Fruit fly (Drosophila melanogaster) whole organism, prepupa: ENCODE measurements around the gene CG7182.
A peak's percentile ranks its signal among the peaks of the same experiment; 100 is the strongest.

ENCODE experiments used
- Blimp-1 ChIP-seq: fragments of 200-800 bp; sonication (Bioruptor generic); optimal IDR thresholded peaks from 3 replicates; lab custom pipeline; 2017; ENCODE audit warnings: missing biosample characterization, missing genetic modification characterization, mild to moderate bottlenecking, moderate library complexity, missing genetic modification reagents
- CG10631 ChIP-seq: fragments of 200-800 bp; sonication (Bioruptor generic); optimal IDR thresholded peaks from 2 replicates; lab custom pipeline; 2016; ENCODE audit warnings: missing biosample characterization, missing genetic modification characterization
- CG10669 ChIP-seq: fragments of 200-800 bp; sonication (Bioruptor generic); optimal IDR thresholded peaks from 3 replicates; lab custom pipeline; 2018; ENCODE audit warnings: missing biosample characterization, mild to moderate bottlenecking, missing genetic modification characterization, moderate library complexity
- CG11762 ChIP-seq: fragments of 200-800 bp; sonication (Bioruptor generic); optimal IDR thresholded peaks from 3 replicates; lab custom pipeline; 2016; ENCODE audit warnings: missing biosample characterization, missing genetic modification characterization; ENCODE audit not compliant: insufficient read depth
- CG11902 ChIP-seq: fragments of 200-800 bp; sonication (Bioruptor generic); optimal IDR thresholded peaks from 3 replicates; lab custom pipeline; 2016; ENCODE audit warnings: missing biosample characterization, missing genetic modification characterization
- CG15336 ChIP-seq: fragments of 200-800 bp; sonication (Bioruptor generic); IDR thresholded peaks from 2 replicates; pipeline ENCODE4 v1.3.6; 2022; ENCODE audit warnings: missing biosample characterization, missing genetic modification characterization
- CG1621 ChIP-seq: fragments of 200-800 bp; sonication (Bioruptor generic); optimal IDR thresholded peaks from 3 replicates; lab custom pipeline; 2018; ENCODE audit warnings: missing biosample characterization, mild to moderate bottlenecking, missing genetic modification characterization
- CG16779 ChIP-seq: fragments of 200-800 bp; sonication (Bioruptor generic); optimal IDR thresholded peaks from 3 replicates; lab custom pipeline; 2017; ENCODE audit warnings: missing biosample characterization, mild to moderate bottlenecking, missing genetic modification characterization
- CG3032 ChIP-seq: fragments of 200-800 bp; optimal IDR thresholded peaks from 2 replicates; lab custom pipeline; 2019; ENCODE audit warnings: missing biosample characterization, mild to moderate bottlenecking, missing genetic modification characterization, moderate library complexity
- CG31627 ChIP-seq: fragments of 200-800 bp; sonication (Bioruptor generic); optimal IDR thresholded peaks from 3 replicates; lab custom pipeline; 2016; ENCODE audit warnings: missing biosample characterization, missing genetic modification characterization
- CG32006 ChIP-seq: fragments of 200-800 bp; sonication (Bioruptor generic); optimal IDR thresholded peaks from 3 replicates; lab custom pipeline; 2017; ENCODE audit warnings: missing biosample characterization, mild to moderate bottlenecking, missing genetic modification characterization
- CG34406 ChIP-seq: fragments of 200-800 bp; sonication (Bioruptor generic); optimal IDR thresholded peaks from 3 replicates; lab custom pipeline; 2016; ENCODE audit warnings: missing biosample characterization, missing genetic modification characterization
- CG3919 ChIP-seq: fragments of 200-800 bp; sonication (Bioruptor generic); optimal IDR thresholded peaks from 3 replicates; lab custom pipeline; 2016; ENCODE audit warnings: missing biosample characterization, missing genetic modification characterization
- CG4318 ChIP-seq: fragments of 200-800 bp; sonication (Bioruptor generic); optimal IDR thresholded peaks from 3 replicates; lab custom pipeline; 2017; ENCODE audit warnings: missing biosample characterization, mild to moderate bottlenecking, missing genetic modification characterization
- CG6163 ChIP-seq: fragments of 200-800 bp; sonication (Bioruptor generic); IDR thresholded peaks from 3 replicates; pipeline ENCODE4 v1.3.6; 2022; ENCODE audit warnings: missing biosample characterization, missing genetic modification characterization
- CG6276 ChIP-seq: fragments of 200-800 bp; sonication (Bioruptor generic); optimal IDR thresholded peaks from 2 replicates; lab custom pipeline; 2017; ENCODE audit warnings: missing biosample characterization, mild to moderate bottlenecking, missing genetic modification characterization
- CG6792 ChIP-seq: fragments of 200-800 bp; sonication (Bioruptor generic); optimal IDR thresholded peaks from 3 replicates; lab custom pipeline; 2016; ENCODE audit warnings: missing biosample characterization, missing genetic modification characterization
- CG6808 ChIP-seq: fragments of 200-800 bp; sonication (Bioruptor generic); optimal IDR thresholded peaks from 3 replicates; lab custom pipeline; 2017; ENCODE audit warnings: missing biosample characterization, missing genetic modification characterization, mild to moderate bottlenecking, moderate library complexity, missing genetic modification reagents
- CG7368 ChIP-seq: fragments of 200-800 bp; sonication (Bioruptor generic); optimal IDR thresholded peaks from 3 replicates; lab custom pipeline; 2016; ENCODE audit warnings: missing biosample characterization, missing genetic modification characterization
- CG8119 ChIP-seq: fragments of 200-800 bp; sonication (Bioruptor generic); IDR thresholded peaks from 3 replicates; pipeline ENCODE4 v1.3.6; 2022; ENCODE audit warnings: missing biosample characterization, missing genetic modification characterization
- CG8319 ChIP-seq: fragments of 200-800 bp; sonication (Bioruptor generic); optimal IDR thresholded peaks from 3 replicates; lab custom pipeline; 2016; ENCODE audit warnings: missing biosample characterization, missing genetic modification characterization
- CG8632 ChIP-seq: fragments of 200-800 bp; sonication (Bioruptor generic); optimal IDR thresholded peaks from 3 replicates; lab custom pipeline; 2016; ENCODE audit warnings: missing biosample characterization, missing genetic modification characterization
- CG9139 ChIP-seq: fragments of 200-800 bp; sonication (Bioruptor generic); optimal IDR thresholded peaks from 3 replicates; lab custom pipeline; 2017; ENCODE audit warnings: missing biosample characterization, mild to moderate bottlenecking, missing genetic modification characterization
- Eip75B ChIP-seq: fragments of 200-800 bp; sonication (Bioruptor generic); optimal IDR thresholded peaks from 3 replicates; lab custom pipeline; 2016; ENCODE audit warnings: missing biosample characterization, missing genetic modification characterization
- Eip78C ChIP-seq: fragments of 200-800 bp; sonication (Bioruptor generic); peaks from one replicate; lab custom pipeline; 2016; ENCODE audit warnings: missing biosample characterization, missing genetic modification characterization
- Eip93F ChIP-seq: fragments of 200-800 bp; sonication (Bioruptor generic); optimal IDR thresholded peaks from 2 replicates; lab custom pipeline; 2016; ENCODE audit warnings: missing biosample characterization, mild to moderate bottlenecking, missing genetic modification characterization
- Ets21C ChIP-seq: fragments of 200-800 bp; sonication (Bioruptor generic); optimal IDR thresholded peaks from 3 replicates; lab custom pipeline; 2016; ENCODE audit warnings: missing biosample characterization, missing genetic modification characterization
- Ets96B ChIP-seq: fragments of 200-800 bp; optimal IDR thresholded peaks from 2 replicates; lab custom pipeline; 2019; ENCODE audit warnings: missing biosample characterization, mild to moderate bottlenecking, missing genetic modification characterization, moderate library complexity
- Gug ChIP-seq: fragments of 200-800 bp; sonication (Bioruptor generic); IDR thresholded peaks from 2 replicates; pipeline ENCODE4 v1.3.6; 2022; ENCODE audit warnings: missing biosample characterization, missing genetic modification characterization
- Hr38 ChIP-seq: sonication (Bioruptor generic); optimal IDR thresholded peaks from 2 replicates; lab custom pipeline; 2016; ENCODE audit warnings: missing biosample characterization, missing genetic modification characterization
- Hr39 ChIP-seq: fragments of 200-800 bp; sonication (Bioruptor generic); optimal IDR thresholded peaks from 2 replicates; lab custom pipeline; 2016; ENCODE audit warnings: missing biosample characterization, missing genetic modification characterization
- Hr4 ChIP-seq: fragments of 200-800 bp; sonication (Bioruptor generic); optimal IDR thresholded peaks from 3 replicates; lab custom pipeline; 2016; ENCODE audit warnings: missing biosample characterization, missing genetic modification characterization
- Lpt ChIP-seq: fragments of 200-800 bp; sonication (Bioruptor generic); optimal IDR thresholded peaks from 3 replicates; lab custom pipeline; 2016; ENCODE audit warnings: missing biosample characterization, missing genetic modification characterization
- Met ChIP-seq: fragments of 200-800 bp; sonication (Bioruptor generic); optimal IDR thresholded peaks from 3 replicates; lab custom pipeline; 2016; ENCODE audit warnings: missing biosample characterization, missing genetic modification characterization
- OdsH ChIP-seq: fragments of 200-800 bp; sonication (Bioruptor generic); optimal IDR thresholded peaks from 3 replicates; lab custom pipeline; 2016; ENCODE audit warnings: missing biosample characterization, missing genetic modification characterization
- Smox ChIP-seq: fragments of 200-800 bp; sonication (Bioruptor generic); optimal IDR thresholded peaks from 3 replicates; lab custom pipeline; 2016; ENCODE audit warnings: missing biosample characterization, missing genetic modification characterization
- Sox102F ChIP-seq: fragments of 200-800 bp; sonication (Bioruptor generic); optimal IDR thresholded peaks from 2 replicates; lab custom pipeline; 2016; ENCODE audit warnings: missing biosample characterization, mild to moderate bottlenecking, missing genetic modification characterization
- Sox15 ChIP-seq: fragments of 200-800 bp; sonication (Bioruptor generic); optimal IDR thresholded peaks from 3 replicates; lab custom pipeline; 2016; ENCODE audit warnings: missing biosample characterization, missing genetic modification characterization
- achi ChIP-seq: fragments of 200-800 bp; sonication (Bioruptor generic); optimal IDR thresholded peaks from 3 replicates; lab custom pipeline; 2016; ENCODE audit warnings: missing biosample characterization, missing genetic modification characterization
- acj6 ChIP-seq: fragments of 200-800 bp; sonication (Bioruptor generic); optimal IDR thresholded peaks from 3 replicates; lab custom pipeline; 2016; ENCODE audit warnings: missing biosample characterization, missing genetic modification characterization
- cyc ChIP-seq: fragments of 200-800 bp; sonication (Bioruptor generic); optimal IDR thresholded peaks from 3 replicates; lab custom pipeline; 2016; ENCODE audit warnings: missing biosample characterization, missing genetic modification characterization
- dac ChIP-seq: fragments of 200-800 bp; sonication (Bioruptor generic); optimal IDR thresholded peaks from 2 replicates; lab custom pipeline; 2017; ENCODE audit warnings: missing biosample characterization, mild to moderate bottlenecking, missing genetic modification characterization
- eg ChIP-seq: fragments of 200-800 bp; sonication (Bioruptor generic); IDR thresholded peaks from 3 replicates; pipeline ENCODE4 v1.3.6; 2022; ENCODE audit warnings: missing biosample characterization, missing genetic modification characterization
- esn ChIP-seq: fragments of 200-800 bp; sonication (Bioruptor generic); optimal IDR thresholded peaks from 2 replicates; lab custom pipeline; 2016; ENCODE audit warnings: missing biosample characterization, mild to moderate bottlenecking, missing genetic modification characterization, moderate library complexity
- fd59A ChIP-seq: fragments of 200-800 bp; sonication (Bioruptor generic); optimal IDR thresholded peaks from 2 replicates; lab custom pipeline; 2017; ENCODE audit warnings: missing biosample characterization, mild to moderate bottlenecking, missing genetic modification characterization, missing genetic modification reagents
- fd85E ChIP-seq: fragments of 200-800 bp; sonication (Bioruptor generic); optimal IDR thresholded peaks from 3 replicates; lab custom pipeline; 2016; ENCODE audit warnings: missing biosample characterization, missing genetic modification characterization
- fkh ChIP-seq: fragments of 200-800 bp; sonication (Bioruptor generic); optimal IDR thresholded peaks from 3 replicates; lab custom pipeline; 2017; ENCODE audit warnings: missing biosample characterization, mild to moderate bottlenecking, missing genetic modification characterization, moderate library complexity
- pdm3 ChIP-seq: fragments of 200-800 bp; sonication (Bioruptor generic); optimal IDR thresholded peaks from 3 replicates; lab custom pipeline; 2016; ENCODE audit warnings: missing biosample characterization, missing genetic modification characterization
- salr ChIP-seq, 2 experiments: fragments of 200-800 bp; sonication (Bioruptor generic); optimal IDR thresholded peaks; 3 replicates each; lab custom pipeline; 2016 to 2018; ENCODE audit warnings: missing biosample characterization in 2 of 2, missing genetic modification characterization in 2 of 2, mild to moderate bottlenecking in 1 of 2
- spab ChIP-seq: fragments of 200-800 bp; sonication (Bioruptor generic); optimal IDR thresholded peaks from 2 replicates; lab custom pipeline; 2017; ENCODE audit warnings: missing biosample characterization, mild to moderate bottlenecking, missing genetic modification characterization, missing genetic modification reagents
- ss ChIP-seq, 2 experiments: fragments of 200-800 bp; sonication (Bioruptor generic); optimal IDR thresholded peaks; 2 replicates in 1 of 2; 3 replicates in 1 of 2; lab custom pipeline; 2017 to 2018; ENCODE audit warnings: mild to moderate bottlenecking in 2 of 2, missing biosample characterization in 2 of 2, missing genetic modification characterization in 2 of 2, moderate library complexity in 1 of 2
- topi ChIP-seq: fragments of 200-800 bp; sonication (Bioruptor generic); optimal IDR thresholded peaks from 3 replicates; lab custom pipeline; 2016; ENCODE audit warnings: missing biosample characterization, missing genetic modification characterization
- vri ChIP-seq: fragments of 200-800 bp; sonication (Bioruptor generic); optimal IDR thresholded peaks from 3 replicates; lab custom pipeline; 2016; ENCODE audit warnings: missing biosample characterization, mild to moderate bottlenecking, missing genetic modification characterization

CG7182 gene

DNA sequence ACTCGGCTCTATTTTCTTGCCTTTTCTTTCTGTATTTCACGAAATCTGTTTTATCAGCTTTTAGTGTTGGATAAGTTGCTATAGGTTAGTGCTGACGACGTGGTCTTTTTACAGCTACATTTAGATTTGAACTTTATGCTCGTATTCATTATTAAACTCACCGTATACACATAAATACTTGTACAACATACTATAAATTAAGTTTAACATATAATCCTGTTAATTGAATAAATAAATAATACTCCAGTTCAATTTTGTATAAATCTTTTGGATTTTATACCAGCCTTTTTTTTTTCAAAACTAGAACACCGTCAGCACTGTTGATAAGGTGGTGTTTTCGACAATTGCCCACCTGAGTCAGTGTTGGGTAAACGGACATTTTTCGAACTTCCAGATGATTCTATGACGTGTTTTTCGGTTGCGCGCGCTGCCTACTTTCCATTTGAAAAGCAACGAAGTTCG is 37.3 kb downstream of the CG7182 start, which contains the start of gene BI-1:
TSS of gene BI-1 (minus strand) at position 51 of the 462 bp plus-strand sequence.
- TF ChIP-seq achi (GFP tag; lab: Kevin White, UChicago): no peak
- peak; percentile 66 for TF ChIP-seq CG3032 (tag; lab: Kevin White, UChicago)
- TF ChIP-seq CG4318 (GFP tag; lab: Kevin White, UChicago): no peak
- TF ChIP-seq Ets96B: peak; percentile 39
- no peak for TF ChIP-seq eg (GFP tag; lab: Robert Waterston, UW)
- TF ChIP-seq cyc (GFP tag; lab: Kevin White, UChicago): peak; percentile 59
- TF ChIP-seq Sox102F (GFP tag; lab: Kevin White, UChicago): no peak
- TF ChIP-seq ss (GFP tag; optimal IDR thresholded peaks at IDR 0.05; lab: Kevin White, UChicago): no peak
- peak; percentile 22 for TF ChIP-seq CG31627 (GFP tag; lab: Kevin White, UChicago)
- no peak for TF ChIP-seq Smox
- TF ChIP-seq CG6792 (GFP tag; lab: Kevin White, UChicago): peak; percentile 37
- no peak for TF ChIP-seq spab (GFP tag; lab: Kevin White, UChicago)
- peak; percentile 22; the same call in 1 of the 3 replicates for TF ChIP-seq CG8119 (GFP tag; lab: Robert Waterston, UW)
- no peak for TF ChIP-seq Gug (GFP tag; lab: Robert Waterston, UW)
- TF ChIP-seq Lpt (GFP tag; lab: Kevin White, UChicago): no peak
- no peak for TF ChIP-seq CG7368
- TF ChIP-seq CG3919 (GFP tag; lab: Kevin White, UChicago): no peak
- peak; percentile 43 for TF ChIP-seq CG11762 (GFP tag; lab: Kevin White, UChicago)
- TF ChIP-seq Blimp-1 (GFP tag; lab: Kevin White, UChicago): no peak
- TF ChIP-seq fd59A (GFP tag; lab: Kevin White, UChicago): peak; percentile 16
- no peak for TF ChIP-seq CG6276
- TF ChIP-seq CG6163: no peak
- peak; percentile 75 for TF ChIP-seq esn (GFP tag; lab: Kevin White, UChicago)
- TF ChIP-seq CG34406 (GFP tag; lab: Kevin White, UChicago): no peak
- no peak for TF ChIP-seq Hr4 (GFP tag; lab: Kevin White, UChicago)
- no peak for TF ChIP-seq Hr39 (GFP tag; lab: Kevin White, UChicago)
- no peak for TF ChIP-seq dac (GFP tag; lab: Kevin White, UChicago)
- no peak for TF ChIP-seq acj6
- TF ChIP-seq Sox15 (GFP tag; lab: Kevin White, UChicago): peak; percentile 19
- no peak for TF ChIP-seq CG10631 (GFP tag; lab: Kevin White, UChicago)
- TF ChIP-seq CG32006 (GFP tag; lab: Kevin White, UChicago): no peak
- no peak for TF ChIP-seq CG11902 (GFP tag; lab: Kevin White, UChicago)
- no peak for TF ChIP-seq Eip93F (GFP tag; lab: Kevin White, UChicago)
- TF ChIP-seq OdsH (GFP tag; lab: Kevin White, UChicago): no peak
- peak; percentile 38 for TF ChIP-seq fd85E (GFP tag; lab: Kevin White, UChicago)
- TF ChIP-seq CG16779 (tag; lab: Kevin White, UChicago): no peak
- no peak for TF ChIP-seq Hr38 (GFP tag; lab: Kevin White, UChicago)
- peak; percentile 80 for TF ChIP-seq Eip78C (GFP tag; lab: Kevin White, UChicago)
- no peak for TF ChIP-seq CG10669 (GFP tag; lab: Kevin White, UChicago)
- no peak for TF ChIP-seq vri (GFP tag; lab: Kevin White, UChicago)
- TF ChIP-seq CG6808: peak; percentile 52
- peak; percentile 75 for TF ChIP-seq topi (GFP tag; lab: Kevin White, UChicago)
- no peak for TF ChIP-seq CG15336 (GFP tag; lab: Robert Waterston, UW)
- no peak for TF ChIP-seq fkh
- TF ChIP-seq Ets21C (GFP tag; lab: Kevin White, UChicago): no peak
- TF ChIP-seq CG9139 (GFP tag; lab: Kevin White, UChicago): no peak
- TF ChIP-seq Eip75B: no peak
- TF ChIP-seq CG1621 (tag; lab: Kevin White, UChicago): no peak
- peak; percentile 63 for TF ChIP-seq CG8319
- TF ChIP-seq Met (GFP tag; lab: Kevin White, UChicago): no peak
- no peak for TF ChIP-seq pdm3 (GFP tag; lab: Kevin White, UChicago)
- TF ChIP-seq CG8632 (GFP tag; lab: Kevin White, UChicago): peak; percentile 40
- no peak for TF ChIP-seq salr (GFP tag; optimal IDR thresholded peaks at IDR 0.05; lab: Kevin White, UChicago)
